Fruit fly (Drosophila melanogaster) whole organism, adult: ENCODE results near the gene CG5346.

Experiments used
- CG11617 ChIP-seq: fragments of 200-800 bp; sonication (Bioruptor generic); optimal IDR thresholded peaks from 2 replicates; lab custom pipeline; 2017; ENCODE audit warnings: mild to moderate bottlenecking, missing biosample characterization, missing genetic modification reagents, missing genetic modification characterization
- bab1 ChIP-seq: fragments of 200-800 bp; sonication (Bioruptor generic); optimal IDR thresholded peaks from 3 replicates; lab custom pipeline; 2019; ENCODE audit warnings: missing biosample characterization, mild to moderate bottlenecking, missing genetic modification characterization, moderate library complexity
- kay ChIP-seq: fragments of 200-800 bp; sonication (Bioruptor generic); peaks from one replicate; lab custom pipeline; 2016; ENCODE audit warnings: missing biosample characterization, missing genetic modification characterization, borderline replicate concordance

- no peak for TF ChIP-seq kay (GFP tag; lab: Kevin White, UChicago)
- TF ChIP-seq CG11617 = no peak
- TF ChIP-seq bab1 (GFP tag; lab: Kevin White, UChicago) = no peak
These were observed 1.3 kb downstream of the CG5346 start for dm6 chr3R:22527192-22527591.
